Fruit fly (Drosophila melanogaster): ENCODE measurements around the gene ems.

ems gene

DNA sequence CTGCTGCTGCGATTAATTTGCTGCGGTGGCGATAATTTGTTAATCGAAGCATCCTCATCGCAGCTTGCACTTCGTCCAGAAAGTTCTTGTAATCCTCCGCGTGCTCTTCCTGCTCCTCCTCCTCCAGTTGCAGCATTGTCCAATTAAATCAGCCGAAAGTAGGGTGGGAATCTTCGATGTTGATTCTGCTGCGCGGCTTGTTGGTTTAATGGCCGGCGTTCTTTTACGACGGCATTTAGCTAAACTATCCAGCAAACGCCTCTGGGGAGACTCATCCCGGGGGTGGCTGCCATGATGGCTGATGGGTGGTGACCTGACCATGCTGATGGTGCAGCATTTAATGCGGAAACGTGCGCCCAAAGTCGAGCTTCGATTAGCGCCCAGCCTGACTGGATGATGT is 47.9 kb downstream of the ems start:
- TF ChIP-seq en (GFP tag; optimal IDR thresholded peaks at IDR 0.05) (no peak), Nf-YB (GFP tag; optimal IDR thresholded peaks at IDR 0.05) (peak; percentile 76), chm (GFP tag; IDR thresholded peaks at IDR 0.05) (peak; percentile 25; the same call in 1 of the 2 replicates), CG9215 (GFP tag; IDR thresholded peaks at IDR 0.05) (no peak), Nf-YC (tag; optimal IDR thresholded peaks at IDR 0.05) (peak; percentile 71), ranshi (GFP tag; IDR thresholded peaks at IDR 0.05) (no peak), Dfd (GFP tag; optimal IDR thresholded peaks at IDR 0.05) (no peak)

DNA sequence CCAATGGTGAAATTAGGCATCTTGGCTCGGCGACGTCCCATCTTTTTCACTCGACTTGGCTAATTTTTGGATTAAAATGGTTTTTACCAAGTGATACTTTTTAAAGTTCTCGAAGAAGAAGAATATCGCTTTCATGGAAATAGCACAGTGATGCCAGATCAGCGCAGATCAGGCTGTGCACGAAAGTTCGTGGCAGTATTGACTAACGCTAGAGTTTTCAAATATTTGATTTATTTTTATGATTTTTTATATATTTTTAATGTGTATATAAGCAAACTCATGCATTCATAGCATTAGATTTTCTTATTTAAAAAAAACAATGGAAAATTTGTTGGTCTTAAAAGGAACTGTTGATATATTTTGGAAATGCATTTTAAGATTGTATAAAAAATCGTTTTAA is 49.4 kb downstream of the ems start, which contains the start of gene CG9926:
TSS of gene CG9926 (minus strand) at position 101 of the 400 bp plus-strand sequence.
- TF ChIP-seq CG17612 (GFP tag; IDR thresholded peaks at IDR 0.05) (no peak), stwl (tag; optimal IDR thresholded peaks at IDR 0.05) (peak; percentile 55)

DNA sequence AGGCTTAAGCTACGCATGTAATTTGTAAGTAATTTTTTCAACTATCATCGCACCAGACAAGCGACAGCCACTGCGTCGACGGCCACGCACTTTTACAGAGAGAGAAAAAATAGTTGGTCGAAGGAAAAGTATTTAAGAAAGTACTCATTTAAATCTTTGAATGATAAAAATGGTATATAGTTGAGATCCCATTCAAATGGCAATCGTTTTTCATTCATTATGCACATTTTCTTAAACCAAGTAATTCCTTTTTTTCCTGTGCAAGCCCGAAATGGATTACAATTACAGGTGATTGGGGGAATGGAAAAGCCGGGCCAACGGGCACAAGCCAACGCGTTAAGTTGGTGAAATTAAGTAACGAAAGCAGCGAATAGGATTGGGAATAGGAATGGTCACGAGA is 50.6 kb downstream of the ems start:
- no peak for TF ChIP-seq CG15011 (GFP tag; optimal IDR thresholded peaks at IDR 0.05)
- TF ChIP-seq ap (GFP tag; IDR thresholded peaks at IDR 0.05) = no peak
- peak; percentile 33; the same call in 1 of the 3 replicates for TF ChIP-seq tgo (GFP tag; IDR thresholded peaks at IDR 0.05)
- peak; percentile 64 for TF ChIP-seq CG10274 (GFP tag; optimal IDR thresholded peaks at IDR 0.05)
- peak; percentile 10 for TF ChIP-seq dmrt99B (tag; optimal IDR thresholded peaks at IDR 0.05)
- no peak for TF ChIP-seq eve (GFP tag; optimal IDR thresholded peaks at IDR 0.05)
- peak; percentile 44; the same call in 1 of the 2 replicates for TF ChIP-seq chm (GFP tag; IDR thresholded peaks at IDR 0.05)
- TF ChIP-seq CG12104 (GFP tag; optimal IDR thresholded peaks at IDR 0.05) = no peak
- no peak for TF ChIP-seq CG2116 (GFP tag; optimal IDR thresholded peaks at IDR 0.05)
- TF ChIP-seq al (GFP tag; IDR thresholded peaks at IDR 0.05) = no peak
- 0 out of 2 replicates have a peak, but pooled peaks have one; percentile 54 for TF ChIP-seq vvl (GFP tag; IDR thresholded peaks at IDR 0.05)
- TF ChIP-seq sens (GFP tag) = peak; percentile 89
- no peak for TF ChIP-seq Nf-YC (tag; optimal IDR thresholded peaks at IDR 0.05)
- TF ChIP-seq Awh (GFP tag; IDR thresholded peaks at IDR 0.05) = no peak
- TF ChIP-seq CG31224 (GFP tag; IDR thresholded peaks at IDR 0.05) = no peak
- TF ChIP-seq Lhr (GFP tag; optimal IDR thresholded peaks at IDR 0.05) = no peak
- no peak for TF ChIP-seq CG17802 (tag; optimal IDR thresholded peaks at IDR 0.05)
- peak; percentile 50 for TF ChIP-seq dmrt11E (tag; optimal IDR thresholded peaks at IDR 0.05)
- TF ChIP-seq CG18599 (GFP tag; optimal IDR thresholded peaks at IDR 0.05) = no peak
- peak; percentile 35 for TF ChIP-seq phol (tag; optimal IDR thresholded peaks at IDR 0.05)
- peak; percentile 47; the same call in 1 of the 2 replicates for TF ChIP-seq Xrp1 (GFP tag; IDR thresholded peaks at IDR 0.05)
- 0 out of 3 replicates have a peak, but pooled peaks have one; percentile 25 for TF ChIP-seq zfh1 (GFP tag; IDR thresholded peaks at IDR 0.05)
- no peak for TF ChIP-seq gcm (GFP tag; optimal IDR thresholded peaks at IDR 0.05)
- TF ChIP-seq sd (tag; optimal IDR thresholded peaks at IDR 0.05) = no peak
- TF ChIP-seq CG10267 (tag; optimal IDR thresholded peaks at IDR 0.05) = peak; percentile 11
- no peak for TF ChIP-seq wdn (GFP tag; IDR thresholded peaks at IDR 0.05)
- peak; percentile 21 for TF ChIP-seq pnt (GFP tag; optimal IDR thresholded peaks at IDR 0.05)
- TF ChIP-seq CG2875 (GFP tag; optimal IDR thresholded peaks at IDR 0.05) = peak; percentile 22
- peak in 1 of 3 experiments; percentile 42 for TF ChIP-seq lola (GFP tag; optimal IDR thresholded peaks at IDR 0.05)
- TF ChIP-seq nmo (GFP tag; optimal IDR thresholded peaks at IDR 0.05) = peak; percentile 38
- peak; percentile 23 for TF ChIP-seq fd96Cb (tag; optimal IDR thresholded peaks at IDR 0.05)
- peak; percentile 54 for TF ChIP-seq CG2712 (tag; optimal IDR thresholded peaks at IDR 0.05)
- peak; percentile 13 for TF ChIP-seq Asciz (GFP tag; optimal IDR thresholded peaks at IDR 0.05)
- TF ChIP-seq CG2120 (GFP tag; optimal IDR thresholded peaks at IDR 0.05) = no peak
- TF ChIP-seq ATbp (GFP tag; optimal IDR thresholded peaks at IDR 0.05) = peak; percentile 22
- no peak for TF ChIP-seq CG1647 (GFP tag; optimal IDR thresholded peaks at IDR 0.05)
- peak; percentile 40; the same call in 1 of the 2 replicates for TF ChIP-seq CG31441 (GFP tag; IDR thresholded peaks at IDR 0.05)
- peak; percentile 34 for TF ChIP-seq chn (GFP tag; optimal IDR thresholded peaks at IDR 0.05)
- 0 out of 2 replicates have a peak, but pooled peaks have one; percentile 7 for TF ChIP-seq sisA (GFP tag; IDR thresholded peaks at IDR 0.05)
- peak; percentile 43 for TF ChIP-seq CG18262 (tag; optimal IDR thresholded peaks at IDR 0.05)

All from whole organism, embryonic.